Fruit fly (Drosophila melanogaster) whole organism, pupa: ENCODE measurements around the gene ed.

Experiments
- CG10348 ChIP-seq: fragments of 200-800 bp; sonication (Bioruptor generic); IDR thresholded peaks from 2 replicates; pipeline ENCODE4 v1.3.6; 2022; ENCODE audit warnings: missing biosample characterization, missing genetic modification characterization
- CG12605 ChIP-seq: fragments of 200-800 bp; sonication (Bioruptor generic); IDR thresholded peaks from 2 replicates; pipeline ENCODE4 v1.3.6; 2022; ENCODE audit warnings: missing biosample characterization, missing genetic modification characterization
- CG13204 ChIP-seq: fragments of 200-800 bp; sonication (Bioruptor generic); optimal IDR thresholded peaks from 2 replicates; lab custom pipeline; 2018; ENCODE audit warnings: missing biosample characterization, mild to moderate bottlenecking, missing genetic modification characterization, moderate library complexity
- CG14655 ChIP-seq: fragments of 200-800 bp; sonication (Bioruptor generic); optimal IDR thresholded peaks from 3 replicates; lab custom pipeline; 2017; ENCODE audit warnings: mild to moderate bottlenecking, missing biosample characterization, missing genetic modification reagents, missing genetic modification characterization
- CG15710 ChIP-seq: fragments of 200-800 bp; sonication (Bioruptor generic); optimal IDR thresholded peaks from 2 replicates; lab custom pipeline; 2018; ENCODE audit warnings: missing biosample characterization, mild to moderate bottlenecking, missing genetic modification characterization, moderate library complexity
- CG17806 ChIP-seq: fragments of 200-800 bp; sonication (Bioruptor generic); optimal IDR thresholded peaks from 2 replicates; lab custom pipeline; 2018; ENCODE audit warnings: missing biosample characterization, mild to moderate bottlenecking, missing genetic modification characterization, moderate library complexity
- CG32121 ChIP-seq: fragments of 200-800 bp; sonication (Bioruptor generic); IDR thresholded peaks from 2 replicates; pipeline ENCODE4 v1.3.6; 2022; ENCODE audit warnings: missing biosample characterization, missing genetic modification characterization
- CG34367 ChIP-seq: fragments of 200-800 bp; sonication (Bioruptor generic); optimal IDR thresholded peaks from 2 replicates; lab custom pipeline; 2018; ENCODE audit warnings: missing biosample characterization, mild to moderate bottlenecking, missing genetic modification characterization
- CG4496 ChIP-seq: fragments of 200-800 bp; sonication (Bioruptor generic); IDR thresholded peaks from 3 replicates; pipeline ENCODE4 v1.3.6; 2022; ENCODE audit warnings: missing biosample characterization, missing genetic modification characterization
- CG8159 ChIP-seq: fragments of 200-800 bp; sonication (Bioruptor generic); optimal IDR thresholded peaks from 3 replicates; lab custom pipeline; 2018; ENCODE audit warnings: missing biosample characterization, mild to moderate bottlenecking, missing genetic modification characterization, moderate library complexity
- CG8301 ChIP-seq: fragments of 200-800 bp; sonication (Bioruptor generic); optimal IDR thresholded peaks from 2 replicates; lab custom pipeline; 2018; ENCODE audit warnings: missing biosample characterization, mild to moderate bottlenecking, missing genetic modification characterization
- CG9948 ChIP-seq: fragments of 200-800 bp; sonication (Bioruptor generic); optimal IDR thresholded peaks from 2 replicates; lab custom pipeline; 2018; ENCODE audit warnings: missing biosample characterization, mild to moderate bottlenecking, missing genetic modification characterization, moderate library complexity
- D1 ChIP-seq: fragments of 200-800 bp; sonication (Bioruptor generic); optimal IDR thresholded peaks from 2 replicates; lab custom pipeline; 2018; ENCODE audit warnings: missing biosample characterization, mild to moderate bottlenecking, missing genetic modification characterization, moderate library complexity
- EcR ChIP-seq: fragments of 200-800 bp; sonication (Bioruptor generic); optimal IDR thresholded peaks from 3 replicates; lab custom pipeline; 2019; ENCODE audit warnings: missing biosample characterization, missing genetic modification characterization, mild to moderate bottlenecking, moderate library complexity, missing genetic modification reagents
- Ets98B ChIP-seq: fragments of 200-800 bp; sonication (Bioruptor generic); IDR thresholded peaks from 2 replicates; pipeline ENCODE4 v1.3.6; 2022; ENCODE audit warnings: missing biosample characterization, missing genetic modification characterization
- Pif1A ChIP-seq: fragments of 200-800 bp; sonication (Bioruptor generic); optimal IDR thresholded peaks from 3 replicates; lab custom pipeline; 2016; ENCODE audit warnings: missing biosample characterization, missing genetic modification characterization
- Pif1B ChIP-seq: fragments of 200-800 bp; sonication (Bioruptor generic); optimal IDR thresholded peaks from 3 replicates; lab custom pipeline; 2016; ENCODE audit warnings: missing biosample characterization, missing genetic modification characterization
- Snoo ChIP-seq: fragments of 200-800 bp; sonication (Bioruptor generic); optimal IDR thresholded peaks from 3 replicates; lab custom pipeline; 2017; ENCODE audit warnings: missing biosample characterization, mild to moderate bottlenecking, missing genetic modification characterization, inconsistent platforms
- fd96Ca ChIP-seq: fragments of 200-800 bp; sonication (Bioruptor generic); IDR thresholded peaks from 3 replicates; pipeline ENCODE4 v1.3.6; 2022; ENCODE audit warnings: missing biosample characterization, missing genetic modification characterization
- gl ChIP-seq: fragments of 200-800 bp; sonication (Bioruptor generic); optimal IDR thresholded peaks from 2 replicates; lab custom pipeline; 2018; ENCODE audit warnings: missing biosample characterization, mild to moderate bottlenecking, missing genetic modification characterization
- rn ChIP-seq: fragments of 200-800 bp; sonication (Bioruptor generic); IDR thresholded peaks from 2 replicates; pipeline ENCODE4 v1.3.6; 2022; ENCODE audit warnings: missing biosample characterization, missing genetic modification characterization

Gene ed

dm6 chr2L:4031203-4032096 is at the start of gene ed:
Gene ed (plus strand): TSS chr2L:4031377.
- peak; percentile 3 for TF ChIP-seq D1 (tag; lab: Kevin White, UChicago)
- TF ChIP-seq CG12605: 0 out of 2 replicates have a peak, but pooled peaks have one; percentile 13
- peak; percentile 2 for TF ChIP-seq CG14655 (GFP tag; lab: Kevin White, UChicago)
- TF ChIP-seq EcR (GFP tag; lab: Kevin White, UChicago): peak; percentile 24
- peak; percentile 11 for TF ChIP-seq CG8159 (tag; lab: Kevin White, UChicago)
- no peak for TF ChIP-seq CG10348 (GFP tag; lab: Robert Waterston, UW)
- TF ChIP-seq Ets98B (GFP tag; lab: Robert Waterston, UW): no peak; the same call in 1 of the 2 replicates
- peak; percentile 52 for TF ChIP-seq gl (tag; lab: Kevin White, UChicago)

dm6 chr2L:3991638-3992037 is 39.5 kb upstream of the ed start, which contains the start of gene fred:
Gene fred (minus strand): TSS chr2L:3991713.
- TF ChIP-seq CG34367 (no peak), Snoo (no peak), CG9948 (tag; lab: Kevin White, UChicago) (no peak), CG10348 (GFP tag; lab: Robert Waterston, UW) (no peak), CG13204 (GFP tag; lab: Kevin White, UChicago) (no peak), CG32121 (GFP tag; lab: Robert Waterston, UW) (no peak), CG17806 (tag; lab: Kevin White, UChicago) (no peak), CG15710 (tag; lab: Kevin White, UChicago) (no peak), fd96Ca (GFP tag; lab: Robert Waterston, UW) (no peak), CG12605 (no peak), EcR (GFP tag; lab: Kevin White, UChicago) (no peak), rn (GFP tag; lab: Robert Waterston, UW) (no peak), CG4496 (GFP tag; lab: Robert Waterston, UW) (no peak), gl (tag; lab: Kevin White, UChicago) (no peak)

dm6 chr2L:3999718-4000117 is 31.5 kb upstream of the ed start, which contains the start of gene CG43797:
Gene CG43797 (plus strand): TSS chr2L:4000018.
- no peak for TF ChIP-seq CG8159 (tag; lab: Kevin White, UChicago)
- no peak for TF ChIP-seq CG15710 (tag; lab: Kevin White, UChicago)
- no peak for TF ChIP-seq Ets98B (GFP tag; lab: Robert Waterston, UW)

DNA sequence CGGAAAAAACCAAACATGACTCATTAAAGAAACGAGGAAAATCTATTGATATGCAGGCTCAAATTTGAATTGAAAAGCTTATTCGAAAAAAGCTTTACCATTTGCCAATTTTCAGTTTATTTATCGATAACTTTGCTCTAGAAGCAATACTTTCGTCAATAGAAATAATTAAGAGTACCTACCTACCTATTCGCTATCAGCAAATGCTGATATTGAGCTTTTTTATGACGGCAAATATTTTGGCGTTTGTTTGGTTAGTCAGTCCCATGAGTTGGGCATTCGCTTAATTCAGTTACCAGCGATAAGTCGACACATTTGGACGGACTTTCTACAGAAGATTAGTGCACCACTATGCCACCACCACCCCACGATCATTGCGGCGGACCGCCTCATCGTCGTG is 27.4 kb upstream of the ed start, which contains the start of gene CG34176:
Gene CG34176, plus strand, starts transcription at position 301 of the 400 bp plus-strand sequence.
- TF ChIP-seq CG10348 (GFP tag; lab: Robert Waterston, UW) (no peak), Ets98B (GFP tag; lab: Robert Waterston, UW) (no peak), CG8159 (tag; lab: Kevin White, UChicago) (no peak), CG4496 (GFP tag; lab: Robert Waterston, UW) (no peak), gl (tag; lab: Kevin White, UChicago) (no peak), CG15710 (tag; lab: Kevin White, UChicago) (no peak), fd96Ca (GFP tag; lab: Robert Waterston, UW) (no peak), CG8301 (tag; lab: Kevin White, UChicago) (no peak), Pif1B (GFP tag; lab: Kevin White, UChicago) (no peak), CG12605 (no peak), CG34367 (no peak), CG9948 (tag; lab: Kevin White, UChicago) (no peak), CG17806 (tag; lab: Kevin White, UChicago) (no peak), D1 (tag; lab: Kevin White, UChicago) (no peak), CG14655 (GFP tag; lab: Kevin White, UChicago) (no peak), CG13204 (GFP tag; lab: Kevin White, UChicago) (no peak), CG32121 (GFP tag; lab: Robert Waterston, UW) (no peak)

dm6 chr2L:4004684-4005083 is 26.5 kb upstream of the ed start, which contains the start of gene CG15422:
Gene CG15422 (plus strand): TSS chr2L:4004984.
- no peak for TF ChIP-seq Pif1B (GFP tag; lab: Kevin White, UChicago)

DNA sequence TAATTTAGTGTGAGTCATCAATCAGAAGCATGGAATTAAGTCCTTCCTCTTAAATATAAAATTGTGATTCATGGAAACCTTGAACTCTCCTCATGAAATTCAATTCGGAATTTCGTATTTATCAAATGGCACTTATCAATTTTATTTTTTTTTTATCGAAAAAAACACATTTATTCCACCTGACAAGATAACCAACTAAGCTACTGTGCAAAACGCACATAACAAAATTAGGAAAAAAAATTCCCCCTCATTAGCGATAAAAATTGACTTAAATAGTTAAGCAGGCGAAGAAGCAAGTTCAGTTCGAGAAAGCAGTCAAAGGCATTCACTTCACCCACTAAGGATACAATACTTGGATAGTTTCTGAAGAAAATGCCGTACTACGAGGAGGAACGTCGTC is 25.4 kb upstream of the ed start, which contains the start of gene CG15423:
Gene CG15423, plus strand, starts transcription at position 301 of the 400 bp plus-strand sequence.
- TF ChIP-seq gl (tag; lab: Kevin White, UChicago) (no peak), EcR (GFP tag; lab: Kevin White, UChicago) (no peak), Pif1A (GFP tag; lab: Kevin White, UChicago) (no peak), CG9948 (tag; lab: Kevin White, UChicago) (no peak), CG32121 (GFP tag; lab: Robert Waterston, UW) (no peak), D1 (tag; lab: Kevin White, UChicago) (no peak), CG8159 (tag; lab: Kevin White, UChicago) (no peak), CG15710 (tag; lab: Kevin White, UChicago) (no peak), CG17806 (tag; lab: Kevin White, UChicago) (no peak), CG10348 (GFP tag; lab: Robert Waterston, UW) (no peak)
